2 worm cellular contexts compared by ENCODE assay signal in genomic region chrIV:14612547-14613329, ce11.
TF ChIP-seq lines count a peak whose summit lies in the region.

No protein-coding gene starts in this region.

TF ChIP-seq in whole organism, L1 larva, 84 proteins besides CTCF, POLR2A, EP300 and RAD21 (continued from another document):
- TF ChIP-seq Y116A8C.19 (tag; optimal IDR thresholded peaks at IDR 0.05; lab: Kevin White, UChicago; ENCODE audit: borderline replicate concordance): no peak
- no peak for TF ChIP-seq ceh-90 (tag; optimal IDR thresholded peaks at IDR 0.05; lab: Kevin White, UChicago)
- TF ChIP-seq nhr-11 (tag; optimal IDR thresholded peaks at IDR 0.05; lab: Kevin White, UChicago): no peak
- no peak for TF ChIP-seq ceh-8 (GFP tag; optimal IDR thresholded peaks at IDR 0.05; lab: Kevin White, UChicago)
- no peak for TF ChIP-seq mef-2 (tag; optimal IDR thresholded peaks at IDR 0.05; lab: Kevin White, UChicago)
- no peak for TF ChIP-seq isw-1 (GFP tag; IDR thresholded peaks at IDR 0.05; lab: Robert Waterston, UW)
- TF ChIP-seq sup-37 (GFP tag; optimal IDR thresholded peaks at IDR 0.05; lab: Kevin White, UChicago): no peak
- peak; percentile 97 for TF ChIP-seq nhr-85 (tag; lab: Kevin White, UChicago)
- TF ChIP-seq blmp-1 (tag; optimal IDR thresholded peaks at IDR 0.05; lab: Kevin White, UChicago): peak; percentile 77
- peak; percentile 59 to 65 for TF ChIP-seq lsy-2 (tag; optimal IDR thresholded peaks at IDR 0.05; lab: Kevin White, UChicago)
- TF ChIP-seq nhr-28 (tag; optimal IDR thresholded peaks at IDR 0.05; lab: Kevin White, UChicago): no peak
- no peak for TF ChIP-seq pax-3 (tag; optimal IDR thresholded peaks at IDR 0.05; lab: Kevin White, UChicago)
- TF ChIP-seq ets-5 (GFP tag; IDR thresholded peaks at IDR 0.05; lab: Robert Waterston, UW): no peak
- peak; percentile 94 for TF ChIP-seq nhr-20 (tag; optimal IDR thresholded peaks at IDR 0.05; lab: Kevin White, UChicago)
- TF ChIP-seq swsn-7 (tag; optimal IDR thresholded peaks at IDR 0.05; lab: Kevin White, UChicago): no peak
- TF ChIP-seq fkh-10 (GFP tag; optimal IDR thresholded peaks at IDR 0.05; lab: Kevin White, UChicago): no peak
- TF ChIP-seq ceh-63 (GFP tag; optimal IDR thresholded peaks at IDR 0.05; lab: Kevin White, UChicago): no peak
- TF ChIP-seq lin-39 (tag; optimal IDR thresholded peaks at IDR 0.05; lab: Kevin White, UChicago): peak; percentile 14
- no peak for TF ChIP-seq nhr-77 (tag; optimal IDR thresholded peaks at IDR 0.05; lab: Kevin White, UChicago)
- TF ChIP-seq ceh-82 (tag; optimal IDR thresholded peaks at IDR 0.05; lab: Kevin White, UChicago): no peak
- TF ChIP-seq lin-15B (tag; optimal IDR thresholded peaks at IDR 0.05; lab: Kevin White, UChicago): no peak
- peak; percentile 1 to 24 for TF ChIP-seq efl-1 (optimal IDR thresholded peaks at IDR 0.05; lab: Kevin White, UChicago)
- TF ChIP-seq efl-1 (GFP tag; optimal IDR thresholded peaks at IDR 0.05 in 1 of 2; lab: Kevin White, UChicago): peak in 1 of 2 experiments; percentile 94
- TF ChIP-seq hpl-2 (GFP tag; optimal IDR thresholded peaks at IDR 0.05; lab: Kevin White, UChicago): no peak
- no peak for TF ChIP-seq unc-30 (tag; optimal IDR thresholded peaks at IDR 0.05; lab: Kevin White, UChicago)
- no peak for TF ChIP-seq aha-1 (tag; optimal IDR thresholded peaks at IDR 0.05; lab: Kevin White, UChicago)
- TF ChIP-seq C04F5.9 (tag; optimal IDR thresholded peaks at IDR 0.05; lab: Kevin White, UChicago): no peak
- peak; percentile 31 for TF ChIP-seq jun-1 (tag; optimal IDR thresholded peaks at IDR 0.05; lab: Kevin White, UChicago)
- no peak for TF ChIP-seq irx-1 (tag; optimal IDR thresholded peaks at IDR 0.05; lab: Kevin White, UChicago)
- TF ChIP-seq nhr-19 (GFP tag; conservative IDR thresholded peaks at IDR 0.05; lab: Robert Waterston, UW): peak; percentile 71
- TF ChIP-seq pqm-1 (tag; optimal IDR thresholded peaks at IDR 0.05; lab: Kevin White, UChicago): no peak
- TF ChIP-seq fkh-4 (tag; optimal IDR thresholded peaks at IDR 0.05; lab: Kevin White, UChicago; ENCODE audit: borderline replicate concordance): no peak
- TF ChIP-seq egl-13 (tag; optimal IDR thresholded peaks at IDR 0.05; lab: Kevin White, UChicago): no peak
- TF ChIP-seq fos-1 (tag; optimal IDR thresholded peaks at IDR 0.05; lab: Kevin White, UChicago): peak; percentile 27
- no peak for TF ChIP-seq nhr-237 (tag; optimal IDR thresholded peaks at IDR 0.05; lab: Kevin White, UChicago)
- no peak for TF ChIP-seq skn-1 (tag; optimal IDR thresholded peaks at IDR 0.05; lab: Kevin White, UChicago)
- peak; percentile 4 for TF ChIP-seq snpc-4 (tag; optimal IDR thresholded peaks at IDR 0.05; lab: Kevin White, UChicago)
- no peak for TF ChIP-seq nhr-76 (tag; optimal IDR thresholded peaks at IDR 0.05; lab: Kevin White, UChicago)
- TF ChIP-seq elt-2 (tag; optimal IDR thresholded peaks at IDR 0.05; lab: Kevin White, UChicago): peak; percentile 30
- TF ChIP-seq F16B12.6 (tag; optimal IDR thresholded peaks at IDR 0.05; lab: Kevin White, UChicago): no peak

TF ChIP-seq in whole organism, L4 larva, 104 proteins besides CTCF, POLR2A, EP300 and RAD21 (continued from another document):
- TF ChIP-seq nhr-41 (GFP tag; IDR thresholded peaks at IDR 0.05; lab: Robert Waterston, UW) (no peak), lin-1 (GFP tag; IDR thresholded peaks at IDR 0.05; lab: Robert Waterston, UW) (peak; percentile 7; the same call in 1 of the 2 replicates), ces-1 (GFP tag; optimal IDR thresholded peaks at IDR 0.05; lab: Kevin White, UChicago) (no peak), aha-1 (tag; lab: Kevin White, UChicago) (peak; percentile 94), ztf-7 (tag; optimal IDR thresholded peaks at IDR 0.05; lab: Kevin White, UChicago) (peak; percentile 45)
